Fruit fly (Drosophila melanogaster): ENCODE data around the gene CG2841.

DNA sequence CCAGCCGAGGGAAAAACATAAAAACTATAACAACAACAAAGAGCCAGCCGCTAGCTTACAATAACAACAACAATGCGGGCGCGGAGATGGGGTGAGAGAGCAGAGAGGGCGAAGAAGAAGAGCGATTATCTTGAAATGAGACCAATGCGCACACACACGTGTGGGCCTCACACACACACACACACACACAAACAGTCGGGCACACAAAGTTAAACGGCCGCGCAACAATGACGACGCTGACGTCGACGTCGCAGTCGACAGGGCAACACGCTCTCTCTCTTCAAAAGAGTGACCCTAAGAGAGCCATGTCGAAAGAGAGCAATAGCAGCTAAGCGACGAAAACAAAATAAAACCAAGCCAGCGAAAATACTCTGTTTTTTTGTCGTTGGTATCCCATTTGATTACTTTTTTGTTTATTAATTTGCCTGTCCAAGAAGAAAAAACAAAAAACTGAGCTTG, 60.3 kb downstream of the CG2841 start:
- TF ChIP-seq psq (optimal IDR thresholded peaks at IDR 0.05) (no peak), h (optimal IDR thresholded peaks at IDR 0.05) (no peak), insv (optimal IDR thresholded peaks at IDR 0.05) (no peak), ttk (optimal IDR thresholded peaks at IDR 0.05) (no peak), Myc (optimal IDR thresholded peaks at IDR 0.05) (no peak)
